Worm (Caenorhabditis elegans) whole organism, young adult: Measurements from ENCODE around the gene F01F1.14.

ENCODE experiments used
- B0035.1 ChIP-seq: sonication (generic microtip); optimal IDR thresholded peaks from 2 replicates; lab custom pipeline; 2016; ENCODE audit warnings: missing genetic modification characterization, mild to moderate bottlenecking, missing compliant biosample characterization, missing genotype, missing genetic modification reagents
- F57A8.1 ChIP-seq: fragments of 200-800 bp; sonication (Bioruptor generic); optimal IDR thresholded peaks from 2 replicates; lab custom pipeline; 2018; ENCODE audit warnings: mild to moderate bottlenecking, missing genetic modification characterization, moderate library complexity, missing compliant biosample characterization
- ceh-79 ChIP-seq: sonication (generic microtip); optimal IDR thresholded peaks from 2 replicates; lab custom pipeline; 2017; ENCODE audit warnings: mild to moderate bottlenecking, missing genetic modification characterization, missing compliant biosample characterization
- dox-1 ChIP-seq: fragments of 200-800 bp; sonication (Bioruptor generic); IDR thresholded peaks from 2 replicates; pipeline ENCODE4 v1.3.6; 2022; ENCODE audit warnings: missing genetic modification reagents, missing genetic modification characterization, missing compliant biosample characterization
- dpl-1 ChIP-seq: fragments of 150-350 bp; optimal IDR thresholded peaks from 2 replicates; lab custom pipeline; 2014; ENCODE audit warnings: missing biosample characterization, missing genetic modification reagents, missing genetic modification characterization
- mes-4 ChIP-seq: sonication (generic microtip); optimal IDR thresholded peaks from 2 replicates; lab custom pipeline; 2016; ENCODE audit warnings: missing genotype, missing genetic modification characterization, missing compliant biosample characterization
- snpc-4 ChIP-seq, 5 experiments: fragments of 150-350 bp in 1 of 5; sonication (generic microtip) in 4 of 5; optimal IDR thresholded peaks; 2 replicates each; lab custom pipeline; 2014 to 2018; ENCODE audit warnings: missing genetic modification characterization in 5 of 5, missing biosample characterization in 3 of 5, antibody characterized with exemption in 2 of 5, mild to moderate bottlenecking in 2 of 5, missing compliant biosample characterization in 2 of 5, missing genotype in 2 of 5, moderate library complexity in 2 of 5, missing genetic modification reagents in 1 of 5

- TF ChIP-seq dox-1: no peak
- no peak for TF ChIP-seq mes-4 (tag; lab: Kevin White, UChicago)
- no peak for TF ChIP-seq ceh-79 (tag; lab: Kevin White, UChicago)
- TF ChIP-seq B0035.1 (tag; lab: Kevin White, UChicago): no peak
- no peak for TF ChIP-seq F57A8.1 (GFP tag; lab: Kevin White, UChicago)
- TF ChIP-seq snpc-4 (GFP tag; optimal IDR thresholded peaks at IDR 0.05; lab: Kevin White, UChicago): no peak
- no peak for TF ChIP-seq snpc-4 (tag; optimal IDR thresholded peaks at IDR 0.05; lab: Kevin White, UChicago)
- no peak for TF ChIP-seq dpl-1
Observed at ce11 chrIII:5876867-5877641, 5.7 kb downstream of the F01F1.14 start.
